Fruit fly (Drosophila melanogaster) whole organism, embryonic: ENCODE measurements around the gene CG6231.
A peak's percentile ranks its signal among the peaks of the same experiment; 100 is the strongest.

Experiments
- Ada2b ChIP-seq: fragments of 200-800 bp; sonication (Bioruptor generic); IDR thresholded peaks from 2 replicates; pipeline ENCODE4 v1.3.6; 2022; ENCODE audit warnings: missing biosample characterization, missing genetic modification characterization
- BtbVII ChIP-seq: fragments of 200-800 bp; sonication (Bioruptor generic); optimal IDR thresholded peaks from 3 replicates; lab custom pipeline; 2017; ENCODE audit warnings: missing biosample characterization, mild to moderate bottlenecking, missing genetic modification characterization
- C15 ChIP-seq: fragments of 200-800 bp; sonication (Bioruptor generic); IDR thresholded peaks from 3 replicates; pipeline ENCODE4 v1.3.6; 2022; ENCODE audit warnings: missing biosample characterization, missing genetic modification characterization
- CG11093 ChIP-seq: fragments of 200-800 bp; sonication (Bioruptor generic); IDR thresholded peaks from 3 replicates; pipeline ENCODE4 v1.3.6; 2022; ENCODE audit warnings: missing biosample characterization, missing genetic modification characterization
- CG11695 ChIP-seq: fragments of 200-800 bp; sonication (Bioruptor generic); IDR thresholded peaks from 3 replicates; pipeline ENCODE4 v1.3.6; 2022; ENCODE audit warnings: missing biosample characterization, missing genetic modification characterization
- CG12299 ChIP-seq: fragments of 200-800 bp; sonication (Bioruptor generic); optimal IDR thresholded peaks from 2 replicates; lab custom pipeline; 2018; ENCODE audit warnings: missing biosample characterization, mild to moderate bottlenecking, missing genetic modification characterization
- CG14014 ChIP-seq: fragments of 200-800 bp; sonication (Bioruptor generic); IDR thresholded peaks from 2 replicates; pipeline ENCODE4 v1.3.6; 2022; ENCODE audit warnings: missing biosample characterization, missing genetic modification characterization
- CG15601 ChIP-seq: fragments of 200-800 bp; sonication (Bioruptor generic); optimal IDR thresholded peaks from 3 replicates; lab custom pipeline; 2019; ENCODE audit warnings: missing biosample characterization, mild to moderate bottlenecking, missing genetic modification characterization, moderate library complexity
- CG16815 ChIP-seq: fragments of 200-800 bp; sonication (Bioruptor generic); optimal IDR thresholded peaks from 3 replicates; lab custom pipeline; 2017; ENCODE audit warnings: missing biosample characterization, mild to moderate bottlenecking, missing genetic modification characterization
- CG17612 ChIP-seq: fragments of 200-800 bp; sonication (Bioruptor generic); IDR thresholded peaks from 2 replicates; pipeline ENCODE4 v1.3.6; 2022; ENCODE audit warnings: missing biosample characterization, missing genetic modification characterization
- CG2875 ChIP-seq: fragments of 200-800 bp; sonication (Bioruptor generic); optimal IDR thresholded peaks from 2 replicates; lab custom pipeline; 2017; ENCODE audit warnings: missing biosample characterization, mild to moderate bottlenecking, missing genetic modification characterization, missing genetic modification reagents
- CG31388 ChIP-seq: fragments of 200-800 bp; sonication (Bioruptor generic); optimal IDR thresholded peaks from 2 replicates; lab custom pipeline; 2016; ENCODE audit warnings: missing biosample characterization, missing genetic modification characterization
- CG34376 ChIP-seq: fragments of 200-800 bp; sonication (Bioruptor generic); optimal IDR thresholded peaks from 2 replicates; lab custom pipeline; 2018; ENCODE audit warnings: missing biosample characterization, mild to moderate bottlenecking, missing genetic modification characterization
- CG34422 ChIP-seq: fragments of 200-800 bp; sonication (Bioruptor generic); IDR thresholded peaks from 3 replicates; pipeline ENCODE4 v1.3.6; 2022; ENCODE audit warnings: missing biosample characterization, missing genetic modification characterization
- CG3838 ChIP-seq: fragments of 200-800 bp; sonication (Bioruptor generic); optimal IDR thresholded peaks from 3 replicates; lab custom pipeline; 2016; ENCODE audit warnings: missing biosample characterization, missing genetic modification characterization
- CG4707 ChIP-seq: fragments of 200-800 bp; sonication (Bioruptor generic); optimal IDR thresholded peaks from 2 replicates; lab custom pipeline; 2018; ENCODE audit warnings: missing biosample characterization, mild to moderate bottlenecking, missing genetic modification characterization, moderate library complexity
- CG6175 ChIP-seq: fragments of 200-800 bp; sonication (Bioruptor generic); IDR thresholded peaks from 3 replicates; pipeline ENCODE4 v1.3.6; 2022; ENCODE audit warnings: missing biosample characterization, missing genetic modification characterization
- CG7963 ChIP-seq: fragments of 200-800 bp; sonication (Bioruptor generic); IDR thresholded peaks from 3 replicates; pipeline ENCODE4 v1.3.6; 2022; ENCODE audit warnings: missing biosample characterization, missing genetic modification characterization; ENCODE audit not compliant: partially characterized antibody
- CG8281 ChIP-seq: fragments of 200-800 bp; sonication (Bioruptor generic); optimal IDR thresholded peaks from 2 replicates; lab custom pipeline; 2018; ENCODE audit warnings: missing biosample characterization, mild to moderate bottlenecking, missing genetic modification characterization, moderate library complexity
- CG8924 ChIP-seq: fragments of 200-800 bp; optimal IDR thresholded peaks from 3 replicates; lab custom pipeline; 2019; ENCODE audit warnings: missing biosample characterization, mild to moderate bottlenecking, missing genetic modification characterization, moderate library complexity
- CG9437 ChIP-seq: fragments of 200-800 bp; sonication (Bioruptor generic); optimal IDR thresholded peaks from 2 replicates; lab custom pipeline; 2018; ENCODE audit warnings: missing biosample characterization, mild to moderate bottlenecking, missing genetic modification characterization
- CkIIα-i1 ChIP-seq: fragments of 200-800 bp; sonication (Bioruptor generic); IDR thresholded peaks from 2 replicates; pipeline ENCODE4 v1.3.6; 2022; ENCODE audit warnings: missing biosample characterization, missing genetic modification characterization
- CrebB ChIP-seq: fragments of 200-800 bp; sonication (Bioruptor generic); optimal IDR thresholded peaks from 3 replicates; lab custom pipeline; 2018; ENCODE audit warnings: missing biosample characterization, mild to moderate bottlenecking, missing genetic modification characterization
- D ChIP-seq, 2 experiments: fragments of 200-800 bp in 1 of 2; fragments of >200 bp in 1 of 2; sonication (Bioruptor generic) in 1 of 2; optimal IDR thresholded peaks; 2 replicates in 1 of 2; 3 replicates in 1 of 2; lab custom pipeline; 2017; ENCODE audit warnings: mild to moderate bottlenecking in 1 of 2, missing biosample characterization in 1 of 2, missing genetic modification characterization in 1 of 2, missing genetic modification reagents in 1 of 2
- Dbx ChIP-seq: fragments of 200-800 bp; sonication (Bioruptor generic); IDR thresholded peaks from 3 replicates; pipeline ENCODE4 v1.3.6; 2022; ENCODE audit warnings: missing biosample characterization, missing genetic modification characterization
- HLH4C ChIP-seq: fragments of 200-800 bp; sonication (Bioruptor generic); IDR thresholded peaks from 3 replicates; pipeline ENCODE4 v1.3.6; 2022; ENCODE audit warnings: missing biosample characterization, missing genetic modification characterization; ENCODE audit not compliant: partially characterized antibody
- HmgZ ChIP-seq: fragments of 200-800 bp; sonication (Bioruptor generic); optimal IDR thresholded peaks from 2 replicates; lab custom pipeline; 2018; ENCODE audit warnings: missing biosample characterization, mild to moderate bottlenecking, missing genetic modification characterization
- Hr3 ChIP-seq: fragments of 200-800 bp; sonication (Bioruptor generic); optimal IDR thresholded peaks from 3 replicates; lab custom pipeline; 2016; ENCODE audit warnings: missing biosample characterization, missing genetic modification characterization
- Lim3 ChIP-seq: fragments of 200-800 bp; sonication (Bioruptor generic); IDR thresholded peaks from 2 replicates; pipeline ENCODE4 v1.3.6; 2022; ENCODE audit warnings: missing biosample characterization, missing genetic modification characterization
- Spps ChIP-seq: fragments of 200-800 bp; sonication (Bioruptor generic); optimal IDR thresholded peaks from 2 replicates; lab custom pipeline; 2018; ENCODE audit warnings: missing biosample characterization, mild to moderate bottlenecking, missing genetic modification characterization
- Taf1 ChIP-seq: fragments of 200-800 bp; sonication (Bioruptor generic); IDR thresholded peaks from 2 replicates; pipeline ENCODE4 v1.3.6; 2022; ENCODE audit warnings: missing biosample characterization, missing genetic modification characterization
- Vsx1 ChIP-seq: fragments of 200-800 bp; sonication (Bioruptor generic); optimal IDR thresholded peaks from 2 replicates; lab custom pipeline; 2017; ENCODE audit warnings: missing biosample characterization, mild to moderate bottlenecking, missing genetic modification characterization, missing genetic modification reagents
- bigmax ChIP-seq: fragments of 200-800 bp; sonication (Bioruptor generic); optimal IDR thresholded peaks from 2 replicates; lab custom pipeline; 2018; ENCODE audit warnings: missing biosample characterization, mild to moderate bottlenecking, missing genetic modification characterization
- bowl ChIP-seq: fragments of 200-800 bp; sonication (Bioruptor generic); IDR thresholded peaks from 2 replicates; pipeline ENCODE4 v1.3.6; 2022; ENCODE audit warnings: missing biosample characterization, missing genetic modification characterization
- dm ChIP-seq: fragments of 200-800 bp; sonication (Bioruptor generic); optimal IDR thresholded peaks from 3 replicates; lab custom pipeline; 2016; ENCODE audit warnings: missing biosample characterization, missing genetic modification characterization
- fd102C ChIP-seq: fragments of 200-800 bp; sonication (Bioruptor generic); optimal IDR thresholded peaks from 2 replicates; lab custom pipeline; 2018; ENCODE audit warnings: missing biosample characterization, mild to moderate bottlenecking, missing genetic modification characterization, moderate library complexity
- fd96Cb ChIP-seq: fragments of 200-800 bp; sonication (Bioruptor generic); optimal IDR thresholded peaks from 2 replicates; lab custom pipeline; 2018; ENCODE audit warnings: missing biosample characterization, mild to moderate bottlenecking, missing genetic modification characterization, moderate library complexity
- jing ChIP-seq: fragments of 200-800 bp; sonication (Bioruptor generic); optimal IDR thresholded peaks from 2 replicates; lab custom pipeline; 2018; ENCODE audit warnings: missing biosample characterization, mild to moderate bottlenecking, missing genetic modification characterization
- kah ChIP-seq: fragments of 200-800 bp; sonication (Bioruptor generic); optimal IDR thresholded peaks from 2 replicates; lab custom pipeline; 2018; ENCODE audit warnings: missing biosample characterization, mild to moderate bottlenecking, missing genetic modification characterization
- luna ChIP-seq: fragments of 200-800 bp; sonication (Bioruptor generic); optimal IDR thresholded peaks from 2 replicates; lab custom pipeline; 2016; ENCODE audit warnings: missing biosample characterization, missing genetic modification characterization
- nerfin-1 ChIP-seq: fragments of 200-800 bp; sonication (Bioruptor generic); optimal IDR thresholded peaks from 3 replicates; lab custom pipeline; 2019; ENCODE audit warnings: missing biosample characterization, mild to moderate bottlenecking, missing genetic modification characterization, moderate library complexity
- nmo ChIP-seq: fragments of 200-800 bp; sonication (Bioruptor generic); optimal IDR thresholded peaks from 2 replicates; lab custom pipeline; 2018; ENCODE audit warnings: missing biosample characterization, mild to moderate bottlenecking, missing genetic modification characterization, moderate library complexity
- oc ChIP-seq: fragments of 200-800 bp; sonication (Bioruptor generic); optimal IDR thresholded peaks from 2 replicates; lab custom pipeline; 2018; ENCODE audit warnings: missing biosample characterization, mild to moderate bottlenecking, missing genetic modification characterization, moderate library complexity
- pho ChIP-seq: fragments of 200-800 bp; sonication (Bioruptor generic); optimal IDR thresholded peaks from 2 replicates; lab custom pipeline; 2016; ENCODE audit warnings: missing biosample characterization, missing genetic modification characterization
- pum ChIP-seq: fragments of 200-800 bp; sonication (Bioruptor generic); optimal IDR thresholded peaks from 2 replicates; lab custom pipeline; 2016; ENCODE audit warnings: missing biosample characterization, missing genetic modification characterization
- slp2 ChIP-seq: fragments of 200-800 bp; sonication (Bioruptor generic); optimal IDR thresholded peaks from 2 replicates; lab custom pipeline; 2016; ENCODE audit warnings: missing biosample characterization, missing genetic modification characterization
- stc ChIP-seq: fragments of 200-800 bp; sonication (Bioruptor generic); IDR thresholded peaks from 2 replicates; pipeline ENCODE4 v1.3.6; 2022; ENCODE audit warnings: missing biosample characterization, missing genetic modification characterization
- unc-4 ChIP-seq: fragments of 200-800 bp; sonication (Bioruptor generic); IDR thresholded peaks from 2 replicates; pipeline ENCODE4 v1.3.6; 2022; ENCODE audit warnings: missing biosample characterization, missing genetic modification characterization; ENCODE audit not compliant: partially characterized antibody
- vnd ChIP-seq: fragments of 200-800 bp; sonication (Bioruptor generic); IDR thresholded peaks from 3 replicates; pipeline ENCODE4 v1.3.6; 2022; ENCODE audit warnings: missing biosample characterization, missing genetic modification characterization; ENCODE audit not compliant: partially characterized antibody
- wdn ChIP-seq: fragments of 200-800 bp; sonication (Bioruptor generic); IDR thresholded peaks from 2 replicates; pipeline ENCODE4 v1.3.6; 2022; ENCODE audit warnings: missing biosample characterization, missing genetic modification characterization

Gene CG6231

dm6 chr3R:19623606-19624005, 8.9 kb downstream of the CG6231 start (continued):
- TF ChIP-seq CG34422, result peak; percentile 74; the same call in 2 of the 3 replicates
- no peak for TF ChIP-seq CG34376 (GFP tag; lab: Kevin White, UChicago)
- peak; percentile 19 for TF ChIP-seq CG15601
- no peak for TF ChIP-seq CG3838
- TF ChIP-seq Hr3, result peak; percentile 18
- TF ChIP-seq kah, result no peak
- TF ChIP-seq CG7963 (GFP tag; lab: Robert Waterston, UW), result no peak
- no peak for TF ChIP-seq HLH4C (GFP tag; lab: Robert Waterston, UW)
- TF ChIP-seq Taf1 (GFP tag; lab: Robert Waterston, UW), result peak; percentile 30; the same call in 1 of the 2 replicates
- no peak for TF ChIP-seq bowl
- no peak for TF ChIP-seq fd102C (GFP tag; lab: Kevin White, UChicago)
- TF ChIP-seq D (optimal IDR thresholded peaks at IDR 0.05; lab: Kevin White, UChicago), result no peak
- peak; percentile 31 for TF ChIP-seq D (GFP tag; optimal IDR thresholded peaks at IDR 0.05; lab: Kevin White, UChicago)
- TF ChIP-seq oc (tag; lab: Kevin White, UChicago), result peak; percentile 48
- TF ChIP-seq nmo (GFP tag; lab: Kevin White, UChicago), result peak; percentile 75
- no peak for TF ChIP-seq vnd
- TF ChIP-seq Lim3 (GFP tag; lab: Robert Waterston, UW), result 0 out of 2 replicates have a peak, but pooled peaks have one; percentile 28
- peak; percentile 44 for TF ChIP-seq Vsx1 (GFP tag; lab: Kevin White, UChicago)
- 0 out of 2 replicates have a peak, but pooled peaks have one; percentile 39 for TF ChIP-seq stc
- no peak for TF ChIP-seq bigmax (GFP tag; lab: Kevin White, UChicago)
- TF ChIP-seq unc-4, result no peak
- no peak for TF ChIP-seq CG8281 (tag; lab: Kevin White, UChicago)
- TF ChIP-seq CG2875 (GFP tag; lab: Kevin White, UChicago), result peak; percentile 48
- 0 out of 3 replicates have a peak, but pooled peaks have one; percentile 38 for TF ChIP-seq CG11093 (GFP tag; lab: Robert Waterston, UW)
- no peak for TF ChIP-seq HmgZ (tag; lab: Kevin White, UChicago)
- peak; percentile 44 for TF ChIP-seq pum (GFP tag; lab: Kevin White, UChicago)
- TF ChIP-seq wdn (GFP tag; lab: Robert Waterston, UW), result peak; percentile 65; the same call in 1 of the 2 replicates
- TF ChIP-seq CG17612 (GFP tag; lab: Robert Waterston, UW), result 0 out of 2 replicates have a peak, but pooled peaks have one; percentile 37
- peak; percentile 59; the same call in 1 of the 2 replicates for TF ChIP-seq CkIIα-i1 (GFP tag; lab: Robert Waterston, UW)
- TF ChIP-seq CG14014 (GFP tag; lab: Robert Waterston, UW), result peak; percentile 68
- peak; percentile 7 for TF ChIP-seq jing (GFP tag; lab: Kevin White, UChicago)
- peak; percentile 55; the same call in 1 of the 3 replicates for TF ChIP-seq Dbx
- TF ChIP-seq BtbVII, result no peak
- TF ChIP-seq CG16815 (GFP tag; lab: Kevin White, UChicago), result peak; percentile 14
- no peak for TF ChIP-seq dm
- TF ChIP-seq fd96Cb, result peak; percentile 62
- no peak for TF ChIP-seq luna
- peak; percentile 19 for TF ChIP-seq CG8924 (tag; lab: Kevin White, UChicago)
- peak; percentile 36 for TF ChIP-seq slp2 (GFP tag; lab: Kevin White, UChicago)
- TF ChIP-seq CG6175 (GFP tag; lab: Robert Waterston, UW), result no peak
- 0 out of 3 replicates have a peak, but pooled peaks have one; percentile 51 for TF ChIP-seq C15 (GFP tag; lab: Robert Waterston, UW)
- peak; percentile 60 for TF ChIP-seq pho (GFP tag; lab: Kevin White, UChicago)
- TF ChIP-seq CG4707, result no peak
- no peak for TF ChIP-seq CrebB
- peak; percentile 28 for TF ChIP-seq CG31388 (GFP tag; lab: Kevin White, UChicago)
- no peak for TF ChIP-seq CG12299 (tag; lab: Kevin White, UChicago)
- peak; percentile 75 for TF ChIP-seq Ada2b (GFP tag; lab: Robert Waterston, UW)
- peak; percentile 68; the same call in 2 of the 3 replicates for TF ChIP-seq CG11695 (GFP tag; lab: Robert Waterston, UW)
- no peak for TF ChIP-seq Spps
- peak; percentile 26 for TF ChIP-seq CG9437
- peak; percentile 6 for TF ChIP-seq nerfin-1 (tag; lab: Kevin White, UChicago)
